Worm (Caenorhabditis elegans) whole organism, L1 larva: ENCODE measurements around the gene nhr-267.

Source experiments
- C16A3.4 ChIP-seq: fragments of 150-350 bp; optimal IDR thresholded peaks from 2 replicates; lab custom pipeline; 2014; ENCODE audit warnings: missing biosample characterization, missing genetic modification characterization
- C34B4.2 ChIP-seq: sonication (generic microtip); optimal IDR thresholded peaks from 2 replicates; lab custom pipeline; 2017; ENCODE audit warnings: mild to moderate bottlenecking, missing genetic modification characterization, missing compliant biosample characterization
- F16B12.6 ChIP-seq: fragments of 150-350 bp; optimal IDR thresholded peaks from 2 replicates; lab custom pipeline; 2014; ENCODE audit warnings: missing biosample characterization, missing genetic modification characterization
- Y116A8C.19 ChIP-seq: sonication (generic microtip); optimal IDR thresholded peaks from 2 replicates; lab custom pipeline; 2016; ENCODE audit warnings: missing compliant biosample characterization, missing genetic modification characterization, borderline replicate concordance
- aha-1 ChIP-seq: fragments of 150-350 bp; optimal IDR thresholded peaks from 2 replicates; lab custom pipeline; 2014; ENCODE audit warnings: missing biosample characterization, missing genetic modification characterization
- alr-1 ChIP-seq: fragments of 200-800 bp; sonication (Bioruptor generic); optimal IDR thresholded peaks from 2 replicates; lab custom pipeline; 2018; ENCODE audit warnings: borderline replicate concordance, mild to moderate bottlenecking, missing genetic modification characterization, missing compliant biosample characterization
- aly-2 ChIP-seq: fragments of 150-350 bp; optimal IDR thresholded peaks from 2 replicates; lab custom pipeline; 2014; ENCODE audit warnings: missing biosample characterization, missing genetic modification characterization
- ceh-63 ChIP-seq: fragments of 200-800 bp; sonication (Bioruptor generic); optimal IDR thresholded peaks from 2 replicates; lab custom pipeline; 2018; ENCODE audit warnings: mild to moderate bottlenecking, missing genetic modification characterization, missing compliant biosample characterization
- ceh-8 ChIP-seq: fragments of 200-800 bp; sonication (Bioruptor generic); optimal IDR thresholded peaks from 2 replicates; lab custom pipeline; 2018; ENCODE audit warnings: mild to moderate bottlenecking, missing genetic modification characterization, moderate library complexity, missing compliant biosample characterization
- ceh-82 ChIP-seq, 3 experiments: fragments of 150-350 bp in 1 of 3; sonication (generic microtip) in 2 of 3; optimal IDR thresholded peaks; 2 replicates each; lab custom pipeline; 2014 to 2017; ENCODE audit warnings: missing biosample characterization in 3 of 3, missing genetic modification characterization in 3 of 3
- ceh-90 ChIP-seq: sonication (generic microtip); optimal IDR thresholded peaks from 2 replicates; lab custom pipeline; 2016; ENCODE audit warnings: missing genetic modification characterization, missing compliant biosample characterization
- ces-1 ChIP-seq: fragments of 150-350 bp; optimal IDR thresholded peaks from 2 replicates; lab custom pipeline; 2014; ENCODE audit warnings: missing biosample characterization, missing genetic modification reagents, missing genetic modification characterization
- dsc-1 ChIP-seq: sonication (generic microtip); optimal IDR thresholded peaks from 2 replicates; lab custom pipeline; 2016; ENCODE audit warnings: mild to moderate bottlenecking, missing genetic modification characterization, missing compliant biosample characterization
- egl-13 ChIP-seq: sonication (generic microtip); optimal IDR thresholded peaks from 2 replicates; lab custom pipeline; 2016; ENCODE audit warnings: missing genotype, missing genetic modification reagents, missing genetic modification characterization, missing compliant biosample characterization
- elt-2 ChIP-seq: sonication (generic microtip); optimal IDR thresholded peaks from 2 replicates; lab custom pipeline; 2016; ENCODE audit warnings: missing genetic modification characterization, mild to moderate bottlenecking, inconsistent platforms, missing compliant biosample characterization, missing genetic modification reagents
- elt-3 ChIP-seq, 6 experiments: fragments of 150-350 bp in 1 of 6; sonication (generic microtip); optimal IDR thresholded peaks; 2 replicates each; lab custom pipeline; 2017 to 2018; ENCODE audit warnings: missing biosample characterization in 6 of 6, missing genetic modification characterization in 6 of 6, inconsistent platforms in 1 of 6
- ets-5 ChIP-seq: fragments of 200-800 bp; sonication (Bioruptor generic); IDR thresholded peaks from 2 replicates; pipeline ENCODE4 v1.3.6; 2022; ENCODE audit warnings: missing genetic modification characterization, missing compliant biosample characterization
- fkh-10 ChIP-seq: sonication (generic microtip); optimal IDR thresholded peaks from 2 replicates; lab custom pipeline; 2017; ENCODE audit warnings: missing biosample characterization, missing genetic modification reagents, missing genetic modification characterization
- grh-1 ChIP-seq: fragments of 200-800 bp; sonication (Bioruptor generic); IDR thresholded peaks from 2 replicates; pipeline ENCODE4 v1.3.6; 2022; ENCODE audit warnings: missing genetic modification reagents, missing genetic modification characterization, missing compliant biosample characterization
- hlh-17 ChIP-seq: fragments of 200-800 bp; sonication (Bioruptor generic); optimal IDR thresholded peaks from 2 replicates; lab custom pipeline; 2018; ENCODE audit warnings: missing genetic modification characterization, mild to moderate bottlenecking, missing compliant biosample characterization, moderate library complexity, borderline replicate concordance
- irx-1 ChIP-seq: sonication (generic microtip); optimal IDR thresholded peaks from 2 replicates; lab custom pipeline; 2016; ENCODE audit warnings: missing genetic modification characterization, missing compliant biosample characterization
- jun-1 ChIP-seq: fragments of 150-350 bp; optimal IDR thresholded peaks from 2 replicates; lab custom pipeline; 2014; ENCODE audit warnings: missing biosample characterization, missing genetic modification reagents, missing genetic modification characterization
- lin-14 ChIP-seq: fragments of 200-800 bp; sonication (Bioruptor generic); optimal IDR thresholded peaks from 2 replicates; lab custom pipeline; 2018; ENCODE audit warnings: mild to moderate bottlenecking, missing genetic modification characterization, moderate library complexity, missing compliant biosample characterization
- lin-15B ChIP-seq: fragments of 150-350 bp; sonication (generic microtip); optimal IDR thresholded peaks from 3 replicates; lab custom pipeline; 2014; ENCODE audit warnings: missing biosample characterization, missing genetic modification characterization
- lin-39 ChIP-seq: fragments of 150-350 bp; optimal IDR thresholded peaks from 2 replicates; lab custom pipeline; 2014; ENCODE audit warnings: missing biosample characterization, missing genetic modification reagents, missing genetic modification characterization
- lsy-2 ChIP-seq, 2 experiments: fragments of 150-350 bp; optimal IDR thresholded peaks; 2 replicates each; lab custom pipeline; 2014; ENCODE audit warnings: missing biosample characterization in 2 of 2, missing genetic modification characterization in 2 of 2
- mab-9 ChIP-seq: fragments of 200-800 bp; sonication (Bioruptor generic); IDR thresholded peaks from 2 replicates; pipeline ENCODE4 v1.3.6; 2022; ENCODE audit warnings: missing genetic modification reagents, missing genetic modification characterization, missing compliant biosample characterization
- mep-1 ChIP-seq: fragments of 150-350 bp; optimal IDR thresholded peaks from 2 replicates; lab custom pipeline; 2014; ENCODE audit warnings: missing biosample characterization, missing genetic modification characterization
- nhr-11 ChIP-seq: fragments of 150-350 bp; optimal IDR thresholded peaks from 2 replicates; lab custom pipeline; 2014; ENCODE audit warnings: missing biosample characterization, missing genetic modification characterization
- nhr-12 ChIP-seq: sonication (generic microtip); optimal IDR thresholded peaks from 2 replicates; lab custom pipeline; 2017; ENCODE audit warnings: missing biosample characterization, missing genetic modification characterization
- nhr-20 ChIP-seq: sonication (generic microtip); optimal IDR thresholded peaks from 2 replicates; lab custom pipeline; 2016; ENCODE audit warnings: mild to moderate bottlenecking, missing genetic modification characterization, missing compliant biosample characterization
- nhr-71 ChIP-seq: sonication (generic microtip); optimal IDR thresholded peaks from 2 replicates; lab custom pipeline; 2016; ENCODE audit warnings: mild to moderate bottlenecking, missing genetic modification characterization, moderate library complexity, missing compliant biosample characterization
- nhr-77 ChIP-seq: fragments of 150-350 bp; optimal IDR thresholded peaks from 2 replicates; lab custom pipeline; 2014; ENCODE audit warnings: missing biosample characterization, missing genetic modification characterization
- nhr-84 ChIP-seq: sonication (generic microtip); optimal IDR thresholded peaks from 2 replicates; lab custom pipeline; 2017; ENCODE audit warnings: missing biosample characterization, missing genetic modification characterization
- nhr-85 ChIP-seq: sonication (generic microtip); peaks from one replicate; lab custom pipeline; 2016; ENCODE audit warnings: missing genetic modification characterization, inconsistent platforms, missing compliant biosample characterization
- nhr-90 ChIP-seq: sonication (generic microtip); optimal IDR thresholded peaks from 2 replicates; lab custom pipeline; 2016; ENCODE audit warnings: mild to moderate bottlenecking, missing genetic modification characterization, missing compliant biosample characterization; ENCODE audit not compliant: poor library complexity
- pqm-1 ChIP-seq: sonication (generic microtip); optimal IDR thresholded peaks from 3 replicates; lab custom pipeline; 2017; ENCODE audit warnings: missing biosample characterization, missing genetic modification characterization
- rnt-1 ChIP-seq: sonication (generic microtip); optimal IDR thresholded peaks from 2 replicates; lab custom pipeline; 2016; ENCODE audit warnings: mild to moderate bottlenecking, missing genetic modification characterization, moderate library complexity, missing compliant biosample characterization
- snpc-4 ChIP-seq: fragments of 150-350 bp; optimal IDR thresholded peaks from 2 replicates; lab custom pipeline; 2014; ENCODE audit warnings: missing biosample characterization, missing genetic modification characterization
- sptf-1 ChIP-seq: fragments of 150-350 bp; optimal IDR thresholded peaks from 2 replicates; lab custom pipeline; 2014; ENCODE audit warnings: missing biosample characterization, missing genetic modification characterization
- tbx-2 ChIP-seq: sonication (generic microtip); optimal IDR thresholded peaks from 2 replicates; lab custom pipeline; 2016; ENCODE audit warnings: missing genetic modification characterization, missing compliant biosample characterization
- tlp-1 ChIP-seq: fragments of 150-350 bp; optimal IDR thresholded peaks from 2 replicates; lab custom pipeline; 2014; ENCODE audit warnings: missing biosample characterization, missing genetic modification characterization
- vab-15 ChIP-seq: sonication (generic microtip); optimal IDR thresholded peaks from 2 replicates; lab custom pipeline; 2017; ENCODE audit warnings: missing genotype, mild to moderate bottlenecking, missing genetic modification characterization, missing compliant biosample characterization
- zag-1 ChIP-seq: fragments of 150-350 bp; optimal IDR thresholded peaks from 2 replicates; lab custom pipeline; 2014; ENCODE audit warnings: missing biosample characterization, missing genetic modification characterization
- zip-4 ChIP-seq: fragments of 200-800 bp; sonication (Bioruptor generic); optimal IDR thresholded peaks from 2 replicates; lab custom pipeline; 2018; ENCODE audit warnings: mild to moderate bottlenecking, missing genetic modification characterization, moderate library complexity, missing compliant biosample characterization
- ztf-11 ChIP-seq, 2 experiments: sonication (generic microtip); optimal IDR thresholded peaks; 2 replicates each; lab custom pipeline; 2016 to 2017; ENCODE audit warnings: missing genetic modification characterization in 2 of 2, missing biosample characterization in 1 of 2, missing compliant biosample characterization in 1 of 2
- ztf-4 ChIP-seq: fragments of 150-350 bp; optimal IDR thresholded peaks from 2 replicates; lab custom pipeline; 2014; ENCODE audit warnings: missing biosample characterization, missing genetic modification characterization

nhr-267 gene

DNA sequence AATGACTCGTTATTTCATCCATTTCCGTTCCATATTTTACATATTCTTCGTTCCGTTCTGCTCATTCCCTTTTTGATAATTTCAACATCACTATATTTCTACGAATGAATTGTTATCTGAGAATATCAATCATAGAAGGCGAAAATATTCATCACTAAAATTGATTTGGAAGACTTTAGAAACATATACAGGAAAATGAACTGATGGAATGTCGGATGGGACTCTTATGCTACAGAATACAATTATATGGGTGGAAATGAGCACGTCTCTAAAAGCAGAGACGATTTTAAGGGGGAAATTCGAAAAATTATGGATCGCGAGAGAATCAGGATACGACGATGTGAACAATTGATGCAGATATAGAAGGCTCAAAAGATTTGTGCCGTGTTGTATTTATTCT is 33.8 kb upstream of the nhr-267 start:
- peak; percentile 16 for TF ChIP-seq nhr-71 (tag; lab: Kevin White, UChicago)
- no peak for TF ChIP-seq lin-15B (tag; lab: Kevin White, UChicago)

DNA sequence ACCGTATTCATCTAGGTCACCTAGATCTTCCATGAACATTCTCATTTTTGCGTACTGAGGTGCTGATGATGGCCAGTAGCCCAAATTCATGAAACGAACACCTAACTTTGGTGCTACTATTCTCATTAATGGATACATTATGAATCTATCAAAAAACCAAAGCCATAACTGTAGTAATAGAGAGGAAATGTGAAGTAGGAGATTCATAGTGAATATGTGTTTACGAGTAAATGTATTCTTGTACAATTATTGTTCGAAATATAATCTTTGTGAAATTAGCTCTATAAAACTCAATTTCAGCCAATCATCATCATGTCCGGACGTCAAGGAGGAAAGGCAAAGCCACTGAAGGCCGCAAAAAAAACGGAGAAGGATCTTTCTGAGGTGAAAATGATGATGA is 32.9 kb upstream of the nhr-267 start, which contains the start of the genes F49C12.11 and nemt-1:
TSS of gene F49C12.11 (plus strand) at position 301 of the 400 bp plus-strand sequence.
TSS of gene nemt-1 (minus strand) at position 360 of the 400 bp plus-strand sequence.
- TF ChIP-seq aly-2: no peak
- TF ChIP-seq grh-1 (GFP tag; lab: Robert Waterston, UW): no peak
- TF ChIP-seq nhr-11 (tag; lab: Kevin White, UChicago): no peak
- no peak for TF ChIP-seq sptf-1 (tag; lab: Kevin White, UChicago)
- TF ChIP-seq nhr-85 (tag; lab: Kevin White, UChicago): no peak
- TF ChIP-seq lin-39: no peak
- no peak for TF ChIP-seq nhr-84
- TF ChIP-seq mab-9 (GFP tag; lab: Robert Waterston, UW): no peak
- no peak for TF ChIP-seq tbx-2 (tag; lab: Kevin White, UChicago)
- no peak for TF ChIP-seq pqm-1 (tag; lab: Kevin White, UChicago)
- TF ChIP-seq ceh-90 (tag; lab: Kevin White, UChicago): no peak
- TF ChIP-seq vab-15: no peak
- no peak for TF ChIP-seq ceh-63 (GFP tag; lab: Kevin White, UChicago)
- TF ChIP-seq nhr-71 (tag; lab: Kevin White, UChicago): no peak

DNA sequence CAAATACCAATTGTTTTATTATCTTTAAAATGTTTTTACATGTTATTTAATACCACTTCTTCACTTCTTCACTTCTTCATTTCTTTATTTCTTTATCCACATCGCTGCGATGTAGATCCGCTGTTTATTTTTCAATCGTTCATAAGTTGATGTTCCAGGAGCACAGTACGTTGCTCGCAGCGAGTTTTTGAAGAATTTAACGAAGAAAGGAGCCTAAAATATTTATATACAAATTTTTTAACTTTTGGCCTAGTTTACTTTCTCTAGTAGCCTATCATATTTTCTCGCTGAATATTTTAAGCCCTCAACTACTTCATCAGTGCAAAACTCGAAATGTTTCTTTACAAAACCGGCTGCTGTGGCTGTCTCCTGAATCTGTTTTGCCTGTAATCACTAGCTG is 31.9 kb upstream of the nhr-267 start:
- TF ChIP-seq dsc-1 (tag; lab: Kevin White, UChicago) (no peak), egl-13 (no peak), lin-39 (no peak), nhr-20 (no peak), aha-1 (no peak), ces-1 (no peak), alr-1 (no peak), jun-1 (tag; lab: Kevin White, UChicago) (no peak), nhr-12 (no peak)
- TF ChIP-seq, all 84 proteins: peak for 0

- TF ChIP-seq elt-2 (tag; lab: Kevin White, UChicago): peak; percentile 4
- no peak for TF ChIP-seq nhr-11 (tag; lab: Kevin White, UChicago)
- TF ChIP-seq lin-15B (tag; lab: Kevin White, UChicago): no peak
- no peak for TF ChIP-seq nhr-12
- TF ChIP-seq Y116A8C.19 (tag; lab: Kevin White, UChicago): no peak
- TF ChIP-seq snpc-4 (tag; lab: Kevin White, UChicago): no peak
- TF ChIP-seq C34B4.2 (tag; lab: Kevin White, UChicago): no peak
- no peak for TF ChIP-seq zag-1 (tag; lab: Kevin White, UChicago)
- peak in 1 of 2 experiments; percentile 39 for TF ChIP-seq lsy-2 (tag; optimal IDR thresholded peaks at IDR 0.05; lab: Kevin White, UChicago)
- no peak for TF ChIP-seq ces-1
- TF ChIP-seq ztf-11 (tag; optimal IDR thresholded peaks at IDR 0.05; lab: Kevin White, UChicago): no peak
- TF ChIP-seq ets-5: no peak
- no peak for TF ChIP-seq hlh-17 (GFP tag; lab: Kevin White, UChicago)
- TF ChIP-seq mep-1: no peak
- no peak for TF ChIP-seq irx-1 (tag; lab: Kevin White, UChicago)
- TF ChIP-seq jun-1 (tag; lab: Kevin White, UChicago): no peak
- peak; percentile 48 for TF ChIP-seq rnt-1 (tag; lab: Kevin White, UChicago)
- TF ChIP-seq nhr-77 (tag; lab: Kevin White, UChicago): no peak
- no peak for TF ChIP-seq elt-3 (tag; optimal IDR thresholded peaks at IDR 0.05; lab: Kevin White, UChicago)
- no peak for TF ChIP-seq lin-14 (GFP tag; lab: Kevin White, UChicago)
- peak in 2 of 3 experiments; percentile 19 to 41 for TF ChIP-seq ceh-82 (tag; optimal IDR thresholded peaks at IDR 0.05; lab: Kevin White, UChicago)
- no peak for TF ChIP-seq zip-4 (GFP tag; lab: Kevin White, UChicago)
- TF ChIP-seq tlp-1: no peak
- no peak for TF ChIP-seq ceh-90 (tag; lab: Kevin White, UChicago)
- no peak for TF ChIP-seq ceh-8 (GFP tag; lab: Kevin White, UChicago)
- no peak for TF ChIP-seq nhr-90 (tag; lab: Kevin White, UChicago)
- no peak for TF ChIP-seq ztf-4
- peak; percentile 45 for TF ChIP-seq C16A3.4
- no peak for TF ChIP-seq vab-15
- TF ChIP-seq fkh-10 (GFP tag; lab: Kevin White, UChicago): no peak
- TF ChIP-seq F16B12.6: no peak
- TF ChIP-seq nhr-20: peak; percentile 30
Measured at ce11 chrIV:9316068-9316681, 30.0 kb upstream of the nhr-267 start, which contains the start of the genes F49C12.9 and rpn-7. Gene F49C12.9, minus strand, starts transcription at chrIV:9316215. Gene rpn-7, plus strand, starts transcription at chrIV:9316631.
